Fruit fly (Drosophila melanogaster): ENCODE measurements around the gene ND-B14.5A.

Gene ND-B14.5A

dm6 chrX:2137587-2138341 is 34.6 kb upstream of the ND-B14.5A start (continued):
- TF ChIP-seq CG7839 (tag; optimal IDR thresholded peaks at IDR 0.05), result peak; percentile 99
- TF ChIP-seq vvl (GFP tag; IDR thresholded peaks at IDR 0.05), result peak; percentile 99
- peak; percentile 48; the same call in 3 of the 4 replicates for TF ChIP-seq Dll (GFP tag; IDR thresholded peaks at IDR 0.05; ENCODE audit: partially characterized antibody)
- peak; percentile 99 for TF ChIP-seq rib (GFP tag; IDR thresholded peaks at IDR 0.05)
- peak; percentile 97 for TF ChIP-seq chm (GFP tag; IDR thresholded peaks at IDR 0.05)
- peak; percentile 99 for TF ChIP-seq esg (GFP tag; conservative IDR thresholded peaks at IDR 0.05)
- no peak for TF ChIP-seq fru (optimal IDR thresholded peaks at IDR 0.05)
- TF ChIP-seq Hr39 (optimal IDR thresholded peaks at IDR 0.05), result no peak
- peak; percentile 97 for TF ChIP-seq fd64A (GFP tag; optimal IDR thresholded peaks at IDR 0.05)
- peak; percentile 96 for TF ChIP-seq CG8359 (GFP tag; optimal IDR thresholded peaks at IDR 0.05; ENCODE audit: borderline replicate concordance)
- peak; percentile 99 for TF ChIP-seq CG15696 (tag; optimal IDR thresholded peaks at IDR 0.05)
- TF ChIP-seq Sox100B (GFP tag; optimal IDR thresholded peaks at IDR 0.05), result peak; percentile 99
- peak; percentile 98 for TF ChIP-seq CG13775 (GFP tag; optimal IDR thresholded peaks at IDR 0.05)
- TF ChIP-seq Sry-β (GFP tag; optimal IDR thresholded peaks at IDR 0.05), result peak; percentile 63
- peak; percentile 100 for TF ChIP-seq CG12391 (tag; optimal IDR thresholded peaks at IDR 0.05)
- TF ChIP-seq Sry-δ (GFP tag; optimal IDR thresholded peaks at IDR 0.05), result no peak
- peak; percentile 91 for TF ChIP-seq CG31441 (GFP tag; IDR thresholded peaks at IDR 0.05)
- TF ChIP-seq pum (GFP tag; optimal IDR thresholded peaks at IDR 0.05), result peak; percentile 89
- TF ChIP-seq Fer2 (tag; optimal IDR thresholded peaks at IDR 0.05), result peak; percentile 99
- TF ChIP-seq abd-A (tag; optimal IDR thresholded peaks at IDR 0.05), result peak; percentile 76
- peak; percentile 98 for TF ChIP-seq CG11504 (tag; optimal IDR thresholded peaks at IDR 0.05)
- TF ChIP-seq gem (tag; optimal IDR thresholded peaks at IDR 0.05), result peak; percentile 100
- peak; percentile 97 for TF ChIP-seq gt (GFP tag; IDR thresholded peaks at IDR 0.05)
- peak; percentile 86 for TF ChIP-seq CG3995 (GFP tag; optimal IDR thresholded peaks at IDR 0.05)
- peak; percentile 97 for TF ChIP-seq CG6272 (GFP tag; IDR thresholded peaks at IDR 0.05)
- peak; percentile 97 for TF ChIP-seq CG10462 (GFP tag; optimal IDR thresholded peaks at IDR 0.05)
- peak; percentile 92 for TF ChIP-seq CG17802 (tag; optimal IDR thresholded peaks at IDR 0.05)
- TF ChIP-seq CG7963 (GFP tag; IDR thresholded peaks at IDR 0.05; ENCODE audit: partially characterized antibody), result peak; percentile 71; the same call in 2 of the 3 replicates
- peak; percentile 96 for TF ChIP-seq CG8290 (GFP tag; optimal IDR thresholded peaks at IDR 0.05)
- TF ChIP-seq CG8290 (tag; optimal IDR thresholded peaks at IDR 0.05), result peak; percentile 88 to 94
- peak; percentile 99 for TF ChIP-seq CG10654 (GFP tag; optimal IDR thresholded peaks at IDR 0.05)
- TF ChIP-seq CG34422 (GFP tag; IDR thresholded peaks at IDR 0.05), result peak; percentile 99
- peak; percentile 69; the same call in 2 of the 3 replicates for TF ChIP-seq HLH4C (GFP tag; IDR thresholded peaks at IDR 0.05; ENCODE audit: partially characterized antibody)
- TF ChIP-seq ato (GFP tag; IDR thresholded peaks at IDR 0.05; ENCODE audit: partially characterized antibody), result peak; percentile 61
- TF ChIP-seq pita (GFP tag; optimal IDR thresholded peaks at IDR 0.05), result no peak
- no peak for TF ChIP-seq pan (optimal IDR thresholded peaks at IDR 0.05)
- peak in 1 of 2 experiments; percentile 99 for TF ChIP-seq pan (GFP tag; optimal IDR thresholded peaks at IDR 0.05 in 1 of 2, IDR thresholded peaks at IDR 0.05 in 1 of 2)
- TF ChIP-seq CG11093 (GFP tag; IDR thresholded peaks at IDR 0.05), result peak; percentile 99
- peak; percentile 99 for TF ChIP-seq CG9817 (tag; optimal IDR thresholded peaks at IDR 0.05)
- peak; percentile 87 for TF ChIP-seq Mes4 (GFP tag; optimal IDR thresholded peaks at IDR 0.05)
- peak; percentile 97 for TF ChIP-seq Bteb2 (GFP tag; optimal IDR thresholded peaks at IDR 0.05)
- TF ChIP-seq Usf (GFP tag; optimal IDR thresholded peaks at IDR 0.05), result peak; percentile 98
- TF ChIP-seq insv (GFP tag; optimal IDR thresholded peaks at IDR 0.05), result peak; percentile 60 to 84
- peak; percentile 79 for TF ChIP-seq E2f2 (GFP tag; IDR thresholded peaks at IDR 0.05)
- peak; percentile 96 for TF ChIP-seq dimm (GFP tag; IDR thresholded peaks at IDR 0.05)
- TF ChIP-seq CG13894 (tag; optimal IDR thresholded peaks at IDR 0.05), result peak; percentile 99
- TF ChIP-seq CG32767 (GFP tag; IDR thresholded peaks at IDR 0.05), result peak; percentile 96
- TF ChIP-seq CG14014 (GFP tag; IDR thresholded peaks at IDR 0.05), result peak; percentile 99
- peak; percentile 98 for TF ChIP-seq CG2889 (GFP tag; IDR thresholded peaks at IDR 0.05)
- peak; percentile 96 for TF ChIP-seq ewg (GFP tag; optimal IDR thresholded peaks at IDR 0.05)
